Worm (Caenorhabditis elegans) whole organism, midembryonic: ENCODE data around the gene F23B12.1.

Experiments
- T22C8.4 ChIP-seq: fragments of 200-800 bp; sonication (Bioruptor generic); IDR thresholded peaks from 2 replicates; pipeline ENCODE4 v1.3.6; 2022; ENCODE audit warnings: missing genetic modification characterization, missing compliant biosample characterization
- cog-1 ChIP-seq: sonication (generic microtip); optimal IDR thresholded peaks from 2 replicates; lab custom pipeline; 2016; ENCODE audit warnings: missing genetic modification characterization, missing compliant biosample characterization
- flt-1 ChIP-seq: fragments of 200-800 bp; sonication (Bioruptor generic); IDR thresholded peaks from 2 replicates; pipeline ENCODE4 v1.3.6; 2022; ENCODE audit warnings: missing genetic modification characterization, missing compliant biosample characterization
- klf-2 ChIP-seq: fragments of 200-800 bp; sonication (Bioruptor generic); conservative IDR thresholded peaks from 2 replicates; pipeline ENCODE4 v1.3.6; 2022; ENCODE audit warnings: missing genetic modification reagents, missing genetic modification characterization, missing compliant biosample characterization
- med-1 ChIP-seq: sonication (generic microtip); optimal IDR thresholded peaks from 2 replicates; lab custom pipeline; 2017; ENCODE audit warnings: missing genetic modification characterization, mild to moderate bottlenecking, missing compliant biosample characterization, antibody characterized with exemption, missing genetic modification reagents; ENCODE audit not compliant: insufficient read depth
- ref-1 ChIP-seq: fragments of 200-800 bp; sonication (Bioruptor generic); conservative IDR thresholded peaks from 2 replicates; pipeline ENCODE4 v1.3.6; 2022; ENCODE audit warnings: missing genetic modification reagents, missing genetic modification characterization, missing compliant biosample characterization
- tab-1 ChIP-seq: fragments of 200-800 bp; sonication (Bioruptor generic); IDR thresholded peaks from 2 replicates; pipeline ENCODE4 v1.3.6; 2022; ENCODE audit warnings: missing genetic modification characterization, missing compliant biosample characterization
- ztf-23 ChIP-seq: fragments of 200-800 bp; sonication (Bioruptor generic); IDR thresholded peaks from 2 replicates; pipeline ENCODE4 v1.3.6; 2022; ENCODE audit warnings: missing genetic modification reagents, missing genetic modification characterization, missing compliant biosample characterization
- ztf-29 ChIP-seq: fragments of 200-800 bp; sonication (Bioruptor generic); IDR thresholded peaks from 2 replicates; pipeline ENCODE4 v1.3.6; 2022; ENCODE audit warnings: missing genetic modification reagents, missing genetic modification characterization, missing compliant biosample characterization

Gene F23B12.1

ce11 chrV:14411989-14412388, 17.0 kb upstream of the F23B12.1 start:
- TF ChIP-seq ztf-23: no peak
- TF ChIP-seq ztf-29: no peak
- TF ChIP-seq cog-1 (tag; lab: Kevin White, UChicago): no peak

- TF ChIP-seq flt-1 (GFP tag; lab: Robert Waterston, UW): no peak
- no peak for TF ChIP-seq ref-1 (GFP tag; lab: Robert Waterston, UW)
- TF ChIP-seq ztf-23: no peak
- no peak for TF ChIP-seq klf-2 (GFP tag; lab: Robert Waterston, UW)
- no peak for TF ChIP-seq ztf-29
- no peak for TF ChIP-seq cog-1 (tag; lab: Kevin White, UChicago)
- TF ChIP-seq tab-1 (GFP tag; lab: Robert Waterston, UW): no peak
- no peak for TF ChIP-seq med-1 (GFP tag; lab: Kevin White, UChicago)
- no peak for TF ChIP-seq T22C8.4 (GFP tag; lab: Robert Waterston, UW)
Measured at ce11 chrV:14414032-14414431, 14.9 kb upstream of the F23B12.1 start.

- no peak for TF ChIP-seq ztf-29
- no peak for TF ChIP-seq T22C8.4 (GFP tag; lab: Robert Waterston, UW)
- TF ChIP-seq ref-1 (GFP tag; lab: Robert Waterston, UW): no peak
- no peak for TF ChIP-seq ztf-23
- no peak for TF ChIP-seq klf-2 (GFP tag; lab: Robert Waterston, UW)
- TF ChIP-seq med-1 (GFP tag; lab: Kevin White, UChicago): no peak
- no peak for TF ChIP-seq cog-1 (tag; lab: Kevin White, UChicago)
- no peak for TF ChIP-seq flt-1 (GFP tag; lab: Robert Waterston, UW)
Measured at ce11 chrV:14414964-14415564, 13.9 kb upstream of the F23B12.1 start, which contains the start of the genes nxf-1 and C15H11.11. TSS of gene nxf-1 (minus strand) at chrV:14415014. TSS of gene C15H11.11 (plus strand) at chrV:14415499.

ce11 chrV:14417735-14418134, 11.2 kb upstream of the F23B12.1 start, which contains the start of the genes nxf-2 and set-31:
TSS of gene nxf-2 (minus strand) at chrV:14417835.
TSS of gene set-31 (plus strand) at chrV:14417903.
- no peak for TF ChIP-seq T22C8.4 (GFP tag; lab: Robert Waterston, UW)
- no peak for TF ChIP-seq med-1 (GFP tag; lab: Kevin White, UChicago)
- no peak for TF ChIP-seq klf-2 (GFP tag; lab: Robert Waterston, UW)

ce11 chrV:14419855-14420254, 9.1 kb upstream of the F23B12.1 start:
- TF ChIP-seq T22C8.4 (GFP tag; lab: Robert Waterston, UW) (no peak), ztf-23 (no peak), cog-1 (tag; lab: Kevin White, UChicago) (no peak), ref-1 (GFP tag; lab: Robert Waterston, UW) (no peak), med-1 (GFP tag; lab: Kevin White, UChicago) (no peak), tab-1 (GFP tag; lab: Robert Waterston, UW) (no peak), flt-1 (GFP tag; lab: Robert Waterston, UW) (no peak), klf-2 (GFP tag; lab: Robert Waterston, UW) (no peak), ztf-29 (no peak)

ce11 chrV:14421325-14421724, 7.6 kb upstream of the F23B12.1 start, which contains the start of gene dhs-22:
TSS of gene dhs-22 (minus strand) at chrV:14421440.
- TF ChIP-seq cog-1 (tag; lab: Kevin White, UChicago) (no peak), klf-2 (GFP tag; lab: Robert Waterston, UW) (no peak)

ce11 chrV:14422317-14422716, 6.6 kb upstream of the F23B12.1 start, which contains the start of gene pas-1:
TSS of gene pas-1 (minus strand) at chrV:14422618.
- TF ChIP-seq med-1 (GFP tag; lab: Kevin White, UChicago) (no peak), ztf-23 (no peak), ref-1 (GFP tag; lab: Robert Waterston, UW) (no peak), cog-1 (tag; lab: Kevin White, UChicago) (no peak), tab-1 (GFP tag; lab: Robert Waterston, UW) (no peak), T22C8.4 (GFP tag; lab: Robert Waterston, UW) (no peak), klf-2 (GFP tag; lab: Robert Waterston, UW) (no peak), ztf-29 (no peak), flt-1 (GFP tag; lab: Robert Waterston, UW) (no peak)

- TF ChIP-seq ztf-29: no peak
- TF ChIP-seq cog-1 (tag; lab: Kevin White, UChicago): no peak
- no peak for TF ChIP-seq ztf-23
- no peak for TF ChIP-seq tab-1 (GFP tag; lab: Robert Waterston, UW)
- no peak for TF ChIP-seq T22C8.4 (GFP tag; lab: Robert Waterston, UW)
- no peak for TF ChIP-seq med-1 (GFP tag; lab: Kevin White, UChicago)
- TF ChIP-seq ref-1 (GFP tag; lab: Robert Waterston, UW): no peak
- no peak for TF ChIP-seq flt-1 (GFP tag; lab: Robert Waterston, UW)
- TF ChIP-seq klf-2 (GFP tag; lab: Robert Waterston, UW): no peak
Measured at ce11 chrV:14423268-14423667, 5.7 kb upstream of the F23B12.1 start, which contains the start of gene rpoa-12. TSS of gene rpoa-12 (minus strand) at chrV:14423304.

ce11 chrV:14424958-14425492, 3.9 kb upstream of the F23B12.1 start, which contains the start of gene rrsr-1:
TSS of gene rrsr-1 (minus strand) at chrV:14425008.
- peak; percentile 68; the same call in 1 of the 2 replicates for TF ChIP-seq ztf-23
- TF ChIP-seq flt-1 (GFP tag; lab: Robert Waterston, UW): 0 out of 2 replicates have a peak, but pooled peaks have one; percentile 41
- no peak for TF ChIP-seq ztf-29
- no peak for TF ChIP-seq klf-2 (GFP tag; lab: Robert Waterston, UW)
- peak; percentile 65 for TF ChIP-seq med-1 (GFP tag; lab: Kevin White, UChicago)
- TF ChIP-seq T22C8.4 (GFP tag; lab: Robert Waterston, UW): no peak
- no peak for TF ChIP-seq ref-1 (GFP tag; lab: Robert Waterston, UW)
- TF ChIP-seq tab-1 (GFP tag; lab: Robert Waterston, UW): peak; percentile 54; the same call in 1 of the 2 replicates
- no peak for TF ChIP-seq cog-1 (tag; lab: Kevin White, UChicago)
